Worm (Caenorhabditis elegans): ENCODE results near the gene snt-5.

ce11 chrV:1460069-1460468 is 48.7 kb upstream of the snt-5 start, which contains the start of gene hacd-1:
- TF ChIP-seq fos-1 (tag; optimal IDR thresholded peaks at IDR 0.05) (no peak), aly-2 (tag; optimal IDR thresholded peaks at IDR 0.05) (no peak), nhr-12 (tag; optimal IDR thresholded peaks at IDR 0.05) (no peak), lsy-2 (tag; optimal IDR thresholded peaks at IDR 0.05) (no peak), nhr-11 (tag; optimal IDR thresholded peaks at IDR 0.05) (no peak), lin-15B (tag; optimal IDR thresholded peaks at IDR 0.05) (no peak), pqm-1 (tag; optimal IDR thresholded peaks at IDR 0.05) (no peak), egl-27 (tag; optimal IDR thresholded peaks at IDR 0.05) (no peak), jun-1 (tag; optimal IDR thresholded peaks at IDR 0.05) (no peak), nhr-76 (tag; optimal IDR thresholded peaks at IDR 0.05) (no peak), lin-13 (GFP tag; optimal IDR thresholded peaks at IDR 0.05) (no peak), alr-1 (tag; optimal IDR thresholded peaks at IDR 0.05; ENCODE audit: borderline replicate concordance) (no peak)
